Worm (Caenorhabditis elegans): ENCODE data around the gene srx-14.

ce11 chrIV:1063058-1063457, 50.5 kb downstream of the srx-14 start:
- TF ChIP-seq ceh-34 (tag; optimal IDR thresholded peaks at IDR 0.05) (no peak), ama-1 (optimal IDR thresholded peaks at IDR 0.05) (no peak)

Data from whole organism, late embryonic.